Worm (Caenorhabditis elegans) whole organism, young adult: ENCODE measurements around the gene ins-10.

ENCODE experiments used
- T07F8.4 ChIP-seq: sonication (generic microtip); optimal IDR thresholded peaks from 2 replicates; lab custom pipeline; 2016; ENCODE audit warnings: mild to moderate bottlenecking, missing genetic modification characterization, moderate library complexity, missing compliant biosample characterization
- bed-1 ChIP-seq: fragments of 200-800 bp; sonication (Bioruptor generic); IDR thresholded peaks from 2 replicates; pipeline ENCODE4 v1.3.6; 2022; ENCODE audit warnings: missing genetic modification reagents, missing genetic modification characterization, missing compliant biosample characterization
- ets-4 ChIP-seq: fragments of 200-800 bp; sonication (Bioruptor generic); optimal IDR thresholded peaks from 2 replicates; lab custom pipeline; 2018; ENCODE audit warnings: mild to moderate bottlenecking, missing genetic modification characterization, missing compliant biosample characterization
- pha-4 ChIP-seq: fragments of 150-350 bp; sonication (generic microtip); optimal IDR thresholded peaks from 2 replicates; lab custom pipeline; 2014; ENCODE audit warnings: missing biosample characterization, missing genetic modification reagents, missing genetic modification characterization
- snpc-1.1 ChIP-seq: sonication (generic microtip); optimal IDR thresholded peaks from 2 replicates; lab custom pipeline; 2017; ENCODE audit warnings: missing genetic modification characterization, mild to moderate bottlenecking, missing compliant biosample characterization, antibody characterized with exemption, moderate library complexity, missing genotype, missing genetic modification reagents; ENCODE audit not compliant: insufficient read depth

DNA sequence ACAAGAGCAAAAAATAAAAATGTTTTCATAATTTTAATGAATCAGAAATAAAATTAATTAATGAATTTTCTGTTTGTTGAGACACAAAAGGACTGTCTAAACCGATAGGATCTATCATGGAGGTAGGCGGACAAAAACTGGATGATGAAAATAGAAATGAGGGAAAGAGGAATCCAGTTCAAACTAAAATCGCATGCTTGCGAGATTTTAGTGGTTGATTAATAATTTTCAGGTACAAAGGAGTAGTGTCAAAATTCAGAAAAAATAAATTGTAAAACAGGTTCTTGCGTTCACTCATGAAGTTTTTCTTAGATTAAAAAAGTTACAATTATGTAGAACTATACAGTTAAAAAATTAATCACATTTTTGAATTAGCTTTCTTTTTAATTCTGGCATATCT lies 6.4 kb upstream of the ins-10 start, which contains the start of gene T08G5.3:
- TF ChIP-seq pha-4 (tag; lab: Kevin White, UChicago) (no peak), snpc-1.1 (tag; lab: Kevin White, UChicago) (no peak), T07F8.4 (tag; lab: Kevin White, UChicago) (no peak), ets-4 (GFP tag; lab: Kevin White, UChicago) (no peak), bed-1 (GFP tag; lab: Robert Waterston, UW) (no peak)
